Worm (Caenorhabditis elegans): Measurements from ENCODE around the gene C49F5.3.

Gene C49F5.3

ce11 chrX:11957246-11957645 is 26.2 kb downstream of the C49F5.3 start, which contains the start of gene T08D10.5:
Gene T08D10.5, plus strand, starts transcription at chrX:11957546.
- no peak for TF ChIP-seq fkh-2 (tag; optimal IDR thresholded peaks at IDR 0.05)
- no peak for TF ChIP-seq eor-1 (tag; optimal IDR thresholded peaks at IDR 0.05)
- no peak for TF ChIP-seq mml-1 (tag; optimal IDR thresholded peaks at IDR 0.05)
- no peak for TF ChIP-seq nhr-23 (tag; optimal IDR thresholded peaks at IDR 0.05)
- no peak for TF ChIP-seq fos-1 (tag; optimal IDR thresholded peaks at IDR 0.05)
- no peak for TF ChIP-seq ceh-82 (tag; optimal IDR thresholded peaks at IDR 0.05)
- TF ChIP-seq jun-1 (tag; optimal IDR thresholded peaks at IDR 0.05) = no peak
- no peak for TF ChIP-seq nfya-1 (tag; optimal IDR thresholded peaks at IDR 0.05; ENCODE audit: insufficient read depth)

ce11 chrX:11955125-11955524 is 28.3 kb downstream of the C49F5.3 start, which contains the start of gene T08D10.3:
Gene T08D10.3, plus strand, starts transcription at chrX:11955425.
- TF ChIP-seq fos-1 (tag; optimal IDR thresholded peaks at IDR 0.05) (no peak), nhr-28 (tag; optimal IDR thresholded peaks at IDR 0.05) (no peak), nhr-76 (tag; optimal IDR thresholded peaks at IDR 0.05) (no peak), ceh-16 (tag; optimal IDR thresholded peaks at IDR 0.05) (no peak), nhr-12 (tag; optimal IDR thresholded peaks at IDR 0.05) (no peak)

- no peak for TF ChIP-seq elt-1 (tag; optimal IDR thresholded peaks at IDR 0.05)
- no peak for TF ChIP-seq elt-2 (tag; optimal IDR thresholded peaks at IDR 0.05)
- TF ChIP-seq tbx-2 (tag; optimal IDR thresholded peaks at IDR 0.05) = no peak
- no peak for TF ChIP-seq ceh-28 (tag; optimal IDR thresholded peaks at IDR 0.05)
- TF ChIP-seq daf-12 (tag; optimal IDR thresholded peaks at IDR 0.05) = no peak
- no peak for TF ChIP-seq ama-1 (optimal IDR thresholded peaks at IDR 0.05)
Measured at ce11 chrX:11953229-11953628, 30.2 kb downstream of the C49F5.3 start, which contains the start of gene T08D10.4. Gene T08D10.4, minus strand, starts transcription at chrX:11953329.

ce11 chrX:11952129-11952528 is 31.3 kb downstream of the C49F5.3 start:
- TF ChIP-seq nhr-11 (tag; optimal IDR thresholded peaks at IDR 0.05) (no peak), lsy-12 (tag; optimal IDR thresholded peaks at IDR 0.05) (no peak), R02D3.7 (tag; optimal IDR thresholded peaks at IDR 0.05) (no peak), ama-1 (optimal IDR thresholded peaks at IDR 0.05) (no peak), mdl-1 (tag; optimal IDR thresholded peaks at IDR 0.05) (no peak), nhr-23 (tag; optimal IDR thresholded peaks at IDR 0.05) (no peak), sea-2 (GFP tag; optimal IDR thresholded peaks at IDR 0.05) (no peak), eor-1 (tag; optimal IDR thresholded peaks at IDR 0.05) (no peak), egl-27 (tag; optimal IDR thresholded peaks at IDR 0.05) (no peak), lin-15B (tag; optimal IDR thresholded peaks at IDR 0.05) (no peak), unc-39 (tag; optimal IDR thresholded peaks at IDR 0.05) (no peak), ceh-28 (tag; optimal IDR thresholded peaks at IDR 0.05) (no peak), pha-4 (tag; optimal IDR thresholded peaks at IDR 0.05) (no peak), tbx-2 (tag; optimal IDR thresholded peaks at IDR 0.05) (no peak), nhr-67 (tag; optimal IDR thresholded peaks at IDR 0.05) (no peak), nhr-25 (tag; optimal IDR thresholded peaks at IDR 0.05) (no peak)

- TF ChIP-seq R02D3.7 (tag; optimal IDR thresholded peaks at IDR 0.05) = no peak
- peak; percentile 6 for TF ChIP-seq elt-2 (tag; optimal IDR thresholded peaks at IDR 0.05)
- peak; percentile 50 for TF ChIP-seq pha-4 (tag; optimal IDR thresholded peaks at IDR 0.05)
- TF ChIP-seq hmg-11 (tag; optimal IDR thresholded peaks at IDR 0.05) = peak; percentile 64
- TF ChIP-seq lin-15B (tag; optimal IDR thresholded peaks at IDR 0.05) = no peak
Measured at ce11 chrX:11948184-11948894, 35.1 kb downstream of the C49F5.3 start, which contains the start of gene lsd-1. Gene lsd-1, plus strand, starts transcription at chrX:11948844.

ce11 chrX:11946788-11947463 is 36.5 kb downstream of the C49F5.3 start, which contains the start of gene nfya-1:
Gene nfya-1, minus strand, starts transcription at chrX:11946838.
- TF ChIP-seq jun-1 (tag; optimal IDR thresholded peaks at IDR 0.05) (no peak), nfya-1 (tag; optimal IDR thresholded peaks at IDR 0.05; ENCODE audit: insufficient read depth) (no peak), nhr-43 (tag; optimal IDR thresholded peaks at IDR 0.05; ENCODE audit: poor library complexity, severe bottlenecking) (peak; percentile 34), lin-15B (tag; optimal IDR thresholded peaks at IDR 0.05) (peak; percentile 17), nhr-67 (tag; optimal IDR thresholded peaks at IDR 0.05) (no peak), hmg-11 (tag; optimal IDR thresholded peaks at IDR 0.05) (peak; percentile 81), unc-39 (tag; optimal IDR thresholded peaks at IDR 0.05) (no peak), nhr-12 (tag; optimal IDR thresholded peaks at IDR 0.05) (no peak), ztf-4 (tag; optimal IDR thresholded peaks at IDR 0.05) (no peak), ZK546.5 (tag; optimal IDR thresholded peaks at IDR 0.05) (no peak), pqm-1 (tag; optimal IDR thresholded peaks at IDR 0.05) (peak; percentile 16), nhr-23 (tag; optimal IDR thresholded peaks at IDR 0.05) (peak; percentile 19), tbx-2 (tag; optimal IDR thresholded peaks at IDR 0.05) (no peak), ztf-11 (tag; optimal IDR thresholded peaks at IDR 0.05) (no peak), ceh-82 (tag; optimal IDR thresholded peaks at IDR 0.05) (no peak), lin-39 (tag; optimal IDR thresholded peaks at IDR 0.05) (peak; percentile 42), nhr-237 (tag; optimal IDR thresholded peaks at IDR 0.05) (no peak), lsy-12 (tag; optimal IDR thresholded peaks at IDR 0.05) (no peak), fkh-2 (tag; optimal IDR thresholded peaks at IDR 0.05) (no peak), nhr-28 (tag; optimal IDR thresholded peaks at IDR 0.05) (no peak), ceh-9 (tag; optimal IDR thresholded peaks at IDR 0.05) (no peak), ama-1 (optimal IDR thresholded peaks at IDR 0.05) (no peak), fos-1 (tag; optimal IDR thresholded peaks at IDR 0.05) (no peak), elt-2 (tag; optimal IDR thresholded peaks at IDR 0.05) (peak; percentile 27), daf-12 (tag; optimal IDR thresholded peaks at IDR 0.05) (no peak), sea-2 (GFP tag; optimal IDR thresholded peaks at IDR 0.05) (no peak), eor-1 (tag; optimal IDR thresholded peaks at IDR 0.05) (no peak)

Measured in whole organism, L3 larva.